Worm (Caenorhabditis elegans) whole organism, L3 larva: ENCODE results near the gene hsd-2.

ENCODE experiments used
- eor-1 ChIP-seq, 2 experiments: fragments of 150-350 bp; optimal IDR thresholded peaks; 2 replicates each; lab custom pipeline; 2014 to 2018; ENCODE audit warnings: missing biosample characterization in 2 of 2, missing genetic modification characterization in 2 of 2
- lin-15B ChIP-seq: fragments of 150-350 bp; optimal IDR thresholded peaks from 2 replicates; lab custom pipeline; 2014; ENCODE audit warnings: missing biosample characterization, missing genetic modification characterization
- mdl-1 ChIP-seq: fragments of 150-350 bp; optimal IDR thresholded peaks from 2 replicates; lab custom pipeline; 2014; ENCODE audit warnings: missing biosample characterization, missing genetic modification characterization
- zag-1 ChIP-seq: fragments of 150-350 bp; optimal IDR thresholded peaks from 2 replicates; lab custom pipeline; 2014; ENCODE audit warnings: missing biosample characterization, missing genetic modification characterization

ce11 chrX:4986354-4986753, 18.7 kb upstream of the hsd-2 start:
- TF ChIP-seq lin-15B (tag; lab: Kevin White, UChicago) (no peak), zag-1 (tag; lab: Kevin White, UChicago) (no peak), mdl-1 (tag; lab: Kevin White, UChicago) (no peak), eor-1 (tag; optimal IDR thresholded peaks at IDR 0.05; lab: Kevin White, UChicago) (no peak)
